Fruit fly (Drosophila melanogaster): Measurements from ENCODE around the gene CG44362.

Gene CG44362

DNA sequence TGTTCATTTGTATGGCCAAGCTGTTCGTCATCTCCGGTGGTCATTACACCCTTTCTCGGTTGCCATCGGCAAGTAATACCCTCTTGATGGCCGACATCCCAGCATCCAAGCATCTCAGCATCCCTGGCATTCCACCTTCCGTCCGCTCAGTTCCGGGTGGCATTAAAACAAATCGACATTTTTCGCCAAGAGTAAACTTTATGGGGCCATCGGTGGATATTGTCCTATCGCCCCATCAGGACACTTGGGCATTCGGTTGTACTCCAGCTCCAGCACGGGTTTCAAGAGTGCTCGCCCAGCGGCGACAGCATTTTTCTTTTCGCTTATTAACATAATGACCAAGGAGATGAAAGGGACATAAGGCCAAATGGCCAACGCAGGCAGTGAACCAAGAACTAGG, 42.9 kb downstream of the CG44362 start:
- TF ChIP-seq Sin3A (optimal IDR thresholded peaks at IDR 0.05), result no peak
- no peak for TF ChIP-seq ttk (optimal IDR thresholded peaks at IDR 0.05)
- TF ChIP-seq Myc (optimal IDR thresholded peaks at IDR 0.05), result no peak
- no peak for TF ChIP-seq h (optimal IDR thresholded peaks at IDR 0.05)
- TF ChIP-seq psq (optimal IDR thresholded peaks at IDR 0.05), result no peak
- TF ChIP-seq insv (optimal IDR thresholded peaks at IDR 0.05), result no peak

DNA sequence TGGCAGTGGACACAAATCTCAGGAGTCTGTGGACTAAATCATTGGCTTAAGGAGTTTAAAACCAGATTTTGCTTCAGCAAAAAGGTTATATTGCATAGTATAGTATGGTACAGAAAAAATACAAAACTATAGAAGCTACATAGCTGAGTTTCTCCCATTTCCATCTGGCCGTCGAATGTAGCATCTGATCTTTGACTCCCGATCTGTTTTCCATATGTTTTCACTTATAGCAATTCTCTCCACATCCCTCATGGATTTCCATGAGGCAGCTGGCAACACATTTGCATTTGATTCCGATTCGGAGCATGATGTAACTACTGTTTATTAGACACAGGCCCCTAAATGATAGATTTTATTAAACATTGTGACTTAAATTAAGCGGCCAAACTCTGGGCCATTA, 43.4 kb downstream of the CG44362 start:
- TF ChIP-seq h (optimal IDR thresholded peaks at IDR 0.05), result no peak
- TF ChIP-seq insv (optimal IDR thresholded peaks at IDR 0.05), result no peak
- no peak for TF ChIP-seq psq (optimal IDR thresholded peaks at IDR 0.05)
- no peak for TF ChIP-seq Sin3A (optimal IDR thresholded peaks at IDR 0.05)
- no peak for TF ChIP-seq ttk (optimal IDR thresholded peaks at IDR 0.05)
- no peak for TF ChIP-seq Myc (optimal IDR thresholded peaks at IDR 0.05)

dm6 chr3L:11441889-11442782, 44.8 kb downstream of the CG44362 start:
- TF ChIP-seq ttk (optimal IDR thresholded peaks at IDR 0.05), result no peak
- TF ChIP-seq h (optimal IDR thresholded peaks at IDR 0.05), result no peak
- TF ChIP-seq insv (optimal IDR thresholded peaks at IDR 0.05), result no peak
- no peak for TF ChIP-seq Sin3A (optimal IDR thresholded peaks at IDR 0.05)
- TF ChIP-seq Myc (optimal IDR thresholded peaks at IDR 0.05), result no peak
- no peak for TF ChIP-seq psq (optimal IDR thresholded peaks at IDR 0.05)

DNA sequence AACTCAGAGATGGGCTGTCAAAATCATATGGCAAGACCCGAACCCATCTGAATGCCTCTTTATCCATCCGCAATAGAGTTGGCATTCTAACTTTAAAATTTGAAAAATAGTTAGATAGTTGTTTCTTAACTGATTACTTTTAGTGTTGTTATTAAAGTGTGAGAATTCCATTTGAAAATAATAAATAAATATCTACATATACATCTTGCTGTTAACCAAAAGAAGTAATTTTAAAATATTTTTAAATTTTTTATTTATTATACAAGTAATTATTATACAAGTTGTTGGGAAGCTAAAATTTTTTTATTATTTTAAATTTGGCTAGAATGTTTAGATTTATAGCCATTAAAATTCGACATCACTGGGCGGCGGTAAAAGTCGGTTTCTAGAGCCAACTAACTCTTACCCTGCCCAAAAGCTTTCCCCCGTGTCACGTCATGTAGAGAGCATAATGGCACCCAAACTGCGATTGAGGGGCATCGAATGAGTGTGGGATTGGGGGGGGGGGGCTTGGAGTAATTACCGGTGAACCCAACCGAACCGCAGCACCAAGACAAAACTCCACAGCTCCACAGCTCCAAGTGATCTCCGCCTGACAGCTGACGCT, 46.2 kb downstream of the CG44362 start:
- TF ChIP-seq insv (optimal IDR thresholded peaks at IDR 0.05) (no peak), Sin3A (optimal IDR thresholded peaks at IDR 0.05) (no peak), Myc (optimal IDR thresholded peaks at IDR 0.05) (no peak), ttk (optimal IDR thresholded peaks at IDR 0.05) (no peak), h (optimal IDR thresholded peaks at IDR 0.05) (no peak), psq (optimal IDR thresholded peaks at IDR 0.05) (no peak)

dm6 chr3L:11444169-11444568, 46.8 kb downstream of the CG44362 start:
- no peak for TF ChIP-seq ttk (optimal IDR thresholded peaks at IDR 0.05)
- no peak for TF ChIP-seq h (optimal IDR thresholded peaks at IDR 0.05)
- TF ChIP-seq Sin3A (optimal IDR thresholded peaks at IDR 0.05), result no peak
- no peak for TF ChIP-seq Myc (optimal IDR thresholded peaks at IDR 0.05)
- no peak for TF ChIP-seq insv (optimal IDR thresholded peaks at IDR 0.05)
- TF ChIP-seq psq (optimal IDR thresholded peaks at IDR 0.05), result no peak

DNA sequence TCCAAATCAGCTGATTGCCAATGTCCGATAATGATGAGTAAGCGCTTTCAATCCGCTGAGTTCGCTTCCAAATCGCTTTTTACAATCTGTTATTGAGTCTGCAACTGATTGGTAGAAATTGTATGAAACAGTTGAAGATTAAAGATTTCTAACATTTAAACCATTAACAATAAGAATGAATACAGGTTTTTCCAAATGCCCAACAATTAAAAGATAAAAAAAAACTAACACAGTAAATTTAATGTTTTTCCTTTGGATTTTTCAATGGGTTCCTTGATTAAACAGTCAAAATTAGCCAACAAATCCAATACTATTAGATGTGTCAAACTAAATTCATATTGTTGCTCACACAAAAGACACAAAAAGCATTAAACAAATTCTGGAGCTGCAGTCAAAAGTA, 47.5 kb downstream of the CG44362 start, which contains the start of gene CG7557:
Gene CG7557, plus strand, starts transcription at position 301 of the 400 bp plus-strand sequence.
- TF ChIP-seq insv (optimal IDR thresholded peaks at IDR 0.05), result no peak
- TF ChIP-seq psq (optimal IDR thresholded peaks at IDR 0.05), result no peak
- TF ChIP-seq Sin3A (optimal IDR thresholded peaks at IDR 0.05), result no peak
- no peak for TF ChIP-seq Myc (optimal IDR thresholded peaks at IDR 0.05)
- TF ChIP-seq h (optimal IDR thresholded peaks at IDR 0.05), result no peak
- no peak for TF ChIP-seq ttk (optimal IDR thresholded peaks at IDR 0.05)

DNA sequence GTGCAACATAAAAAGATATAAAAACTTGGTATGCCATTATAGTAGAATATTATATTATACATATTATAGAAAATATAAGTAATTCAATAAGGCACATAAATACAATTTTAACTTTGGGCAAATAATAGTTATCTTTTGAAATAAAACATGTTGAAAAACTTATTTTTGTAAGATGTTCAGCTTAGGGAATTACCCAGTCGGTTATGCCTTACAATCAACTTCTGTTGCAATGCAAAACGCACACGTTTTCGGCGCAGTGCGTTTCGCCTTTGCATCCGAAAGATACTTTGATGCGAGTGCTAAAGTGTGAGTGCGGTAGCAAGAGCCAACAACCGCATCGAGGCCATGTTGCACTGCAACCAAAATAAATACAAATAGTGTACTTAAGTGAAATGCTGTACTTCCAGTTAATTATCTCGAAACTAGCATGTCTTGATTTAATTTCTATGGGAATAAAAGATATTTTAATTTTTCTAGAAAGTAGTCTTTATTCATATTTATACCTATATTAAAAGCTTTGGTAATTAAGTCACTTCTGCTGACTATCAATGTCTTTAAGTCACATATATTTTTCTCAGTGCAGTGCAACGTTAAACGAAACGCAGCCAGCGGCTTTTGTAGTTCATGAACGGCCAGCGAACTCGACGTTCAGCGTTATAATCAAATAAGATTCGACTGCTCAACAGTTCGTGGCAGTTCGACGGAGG, 49.8 kb downstream of the CG44362 start:
- no peak for TF ChIP-seq insv (optimal IDR thresholded peaks at IDR 0.05)
- no peak for TF ChIP-seq h (optimal IDR thresholded peaks at IDR 0.05)
- TF ChIP-seq Sin3A (optimal IDR thresholded peaks at IDR 0.05), result no peak
- no peak for TF ChIP-seq ttk (optimal IDR thresholded peaks at IDR 0.05)
- TF ChIP-seq psq (optimal IDR thresholded peaks at IDR 0.05), result no peak
- no peak for TF ChIP-seq Myc (optimal IDR thresholded peaks at IDR 0.05)

Measured in Kc167 (cell line).